Fruit fly (Drosophila melanogaster): ENCODE results near the gene Rcd4.

Rcd4 gene

dm6 chr2L:8389231-8389630 lies 6.6 kb downstream of the Rcd4 start, which contains the start of gene CG42819:
Gene CG42819 (minus strand): TSS chr2L:8389331.
- TF ChIP-seq kni (GFP tag; optimal IDR thresholded peaks at IDR 0.05) (peak; percentile 21), CG18764 (GFP tag; optimal IDR thresholded peaks at IDR 0.05) (no peak), CG8478 (optimal IDR thresholded peaks at IDR 0.05) (no peak), CG4730 (GFP tag; IDR thresholded peaks at IDR 0.05) (no peak)

- TF ChIP-seq sim (GFP tag; IDR thresholded peaks at IDR 0.05) (no peak), sens (GFP tag) (peak; percentile 21)
Observed at dm6 chr2L:8392298-8392697, 9.6 kb downstream of the Rcd4 start, which contains the start of gene CG42820. Gene CG42820 (minus strand): TSS chr2L:8392398.

dm6 chr2L:8393122-8393521 lies 10.5 kb downstream of the Rcd4 start, which contains the start of gene Acp29AB:
Gene Acp29AB (minus strand): TSS chr2L:8393222.
- no peak for TF ChIP-seq Elba2 (GFP tag; optimal IDR thresholded peaks at IDR 0.05)
- TF ChIP-seq h (optimal IDR thresholded peaks at IDR 0.05) = no peak
- TF ChIP-seq Xbp1 (GFP tag; optimal IDR thresholded peaks at IDR 0.05) = no peak
- no peak for TF ChIP-seq NK7.1 (GFP tag; optimal IDR thresholded peaks at IDR 0.05)
- TF ChIP-seq CG18262 (tag; optimal IDR thresholded peaks at IDR 0.05) = no peak
- TF ChIP-seq ftz-f1 (GFP tag; optimal IDR thresholded peaks at IDR 0.05) = no peak
- no peak for TF ChIP-seq peb (GFP tag; IDR thresholded peaks at IDR 0.05)
- TF ChIP-seq CG42726 (GFP tag; IDR thresholded peaks at IDR 0.05; ENCODE audit: partially characterized antibody) = no peak
- no peak for TF ChIP-seq Nf-YA (GFP tag; IDR thresholded peaks at IDR 0.05)
- no peak for TF ChIP-seq CG13296 (GFP tag; optimal IDR thresholded peaks at IDR 0.05)
- no peak for TF ChIP-seq CG4617 (GFP tag; optimal IDR thresholded peaks at IDR 0.05; ENCODE audit: borderline replicate concordance)
- TF ChIP-seq slou (GFP tag; optimal IDR thresholded peaks at IDR 0.05) = no peak
- no peak for TF ChIP-seq nmo (GFP tag; optimal IDR thresholded peaks at IDR 0.05)

dm6 chr2L:8394180-8394579 lies 11.5 kb downstream of the Rcd4 start, which contains the start of gene lectin-29Ca:
Gene lectin-29Ca (minus strand): TSS chr2L:8394280.
- TF ChIP-seq sqz (GFP tag; optimal IDR thresholded peaks at IDR 0.05) = no peak
- TF ChIP-seq C15 (GFP tag; IDR thresholded peaks at IDR 0.05) = no peak
- no peak for TF ChIP-seq CG7372 (GFP tag; IDR thresholded peaks at IDR 0.05)

- no peak for TF ChIP-seq Myb (GFP tag; optimal IDR thresholded peaks at IDR 0.05)
- no peak for TF ChIP-seq CG14860 (GFP tag; IDR thresholded peaks at IDR 0.05; ENCODE audit: partially characterized antibody)
- no peak for TF ChIP-seq tx (GFP tag; optimal IDR thresholded peaks at IDR 0.05)
- TF ChIP-seq Tbp (GFP tag; optimal IDR thresholded peaks at IDR 0.05) = no peak
- TF ChIP-seq CkIIα-i1 (GFP tag; IDR thresholded peaks at IDR 0.05) = no peak
- no peak for TF ChIP-seq CG31441 (GFP tag; IDR thresholded peaks at IDR 0.05)
- no peak for TF ChIP-seq CG17328 (GFP tag; IDR thresholded peaks at IDR 0.05)
Observed at dm6 chr2L:8394840-8395239, 12.2 kb downstream of the Rcd4 start, which contains the start of gene Peritrophin-15b. Gene Peritrophin-15b (minus strand): TSS chr2L:8394940.

- TF ChIP-seq CG17385 (GFP tag; optimal IDR thresholded peaks at IDR 0.05) = no peak
- TF ChIP-seq CG11696 (GFP tag; IDR thresholded peaks at IDR 0.05) = no peak
- no peak for TF ChIP-seq Dfd (GFP tag; optimal IDR thresholded peaks at IDR 0.05)
- TF ChIP-seq gce (GFP tag; IDR thresholded peaks at IDR 0.05) = no peak
- TF ChIP-seq Bteb2 (GFP tag; optimal IDR thresholded peaks at IDR 0.05) = no peak
- TF ChIP-seq CG12942 (GFP tag; optimal IDR thresholded peaks at IDR 0.05) = no peak
- no peak for TF ChIP-seq sr (GFP tag; IDR thresholded peaks at IDR 0.05)
- no peak for TF ChIP-seq CG10654 (GFP tag; optimal IDR thresholded peaks at IDR 0.05)
- TF ChIP-seq Dbx (GFP tag; IDR thresholded peaks at IDR 0.05) = no peak
- TF ChIP-seq CG4404 (GFP tag; IDR thresholded peaks at IDR 0.05) = no peak
- TF ChIP-seq CG11247 (GFP tag; IDR thresholded peaks at IDR 0.05) = no peak
- no peak for TF ChIP-seq dimm (GFP tag; IDR thresholded peaks at IDR 0.05)
- TF ChIP-seq nerfin-2 (GFP tag; IDR thresholded peaks at IDR 0.05; ENCODE audit: partially characterized antibody) = no peak
- no peak for TF ChIP-seq CG43689 (GFP tag; IDR thresholded peaks at IDR 0.05)
- TF ChIP-seq CG15269 (tag; optimal IDR thresholded peaks at IDR 0.05) = no peak
- TF ChIP-seq CG3726 (GFP tag; IDR thresholded peaks at IDR 0.05) = no peak
Observed at dm6 chr2L:8395996-8396699, 13.5 kb downstream of the Rcd4 start, which contains the start of the genes Peritrophin-15a and CG13385. Gene Peritrophin-15a (minus strand): TSS chr2L:8396096. Gene CG13385 (plus strand): TSS chr2L:8396649.

Measured in whole organism, embryonic.